Fruit fly (Drosophila melanogaster): Measurements from ENCODE around the gene Pus7.
A peak's percentile ranks its signal among the peaks of the same experiment; 100 is the strongest.

The Pus7 gene

DNA sequence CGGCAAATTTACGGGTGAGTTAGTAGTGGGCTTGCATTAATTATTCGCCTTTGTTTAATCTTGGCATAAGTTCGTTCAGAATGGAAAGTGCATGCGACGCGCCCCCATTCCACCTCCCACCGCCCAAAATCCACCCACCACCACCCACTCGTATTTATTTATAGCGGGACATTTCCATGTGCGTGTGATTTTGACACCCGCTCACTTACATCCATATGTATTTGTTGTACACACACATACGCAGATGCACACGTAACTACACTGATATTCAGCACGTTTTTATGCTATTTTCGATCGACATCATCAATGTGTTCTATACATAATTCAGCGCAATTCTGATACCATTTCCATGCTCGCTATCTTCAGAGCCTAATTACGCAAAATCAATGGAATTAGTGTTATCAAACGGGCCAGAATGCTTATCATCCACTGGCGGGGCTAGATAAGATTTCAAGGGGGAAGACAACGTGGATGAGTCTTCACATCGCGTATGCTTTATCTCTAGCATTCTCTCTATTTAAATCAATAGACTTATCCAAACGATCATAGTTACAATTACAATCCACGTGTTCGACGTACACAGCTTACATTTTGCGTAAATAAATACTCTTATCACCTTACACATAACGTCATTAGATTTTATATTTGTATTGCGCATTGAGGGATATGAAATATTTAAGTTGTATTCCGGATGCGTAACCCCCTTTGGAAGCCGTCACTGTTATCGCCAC is 16.1 kb downstream of the Pus7 start (continued):
- TF ChIP-seq Atf-2 (GFP tag; optimal IDR thresholded peaks at IDR 0.05) (peak; percentile 5), slp2 (GFP tag; optimal IDR thresholded peaks at IDR 0.05) (no peak), zfh1 (GFP tag; IDR thresholded peaks at IDR 0.05) (no peak), Bteb2 (GFP tag; optimal IDR thresholded peaks at IDR 0.05) (no peak), Doc2 (GFP tag; IDR thresholded peaks at IDR 0.05) (no peak), CG31441 (GFP tag; IDR thresholded peaks at IDR 0.05) (0 out of 2 replicates have a peak, but pooled peaks have one; percentile 26), fu2 (GFP tag; optimal IDR thresholded peaks at IDR 0.05) (peak; percentile 5), hb (GFP tag; IDR thresholded peaks at IDR 0.05; ENCODE audit: partially characterized antibody) (no peak), gcm (GFP tag; optimal IDR thresholded peaks at IDR 0.05) (peak; percentile 19), ara (GFP tag; IDR thresholded peaks at IDR 0.05) (0 out of 2 replicates have a peak, but pooled peaks have one; percentile 25), CG2678 (tag; optimal IDR thresholded peaks at IDR 0.05) (peak; percentile 79), al (GFP tag; IDR thresholded peaks at IDR 0.05) (peak; percentile 30; the same call in 1 of the 2 replicates), pzg (GFP tag; optimal IDR thresholded peaks at IDR 0.05) (no peak), slou (GFP tag; optimal IDR thresholded peaks at IDR 0.05) (no peak), HmgZ (tag; optimal IDR thresholded peaks at IDR 0.05) (peak; percentile 56), Rx (GFP tag; IDR thresholded peaks at IDR 0.05) (no peak), Pdp1 (GFP tag; optimal IDR thresholded peaks at IDR 0.05) (peak; percentile 41 to 92), CkIIα-i1 (GFP tag; IDR thresholded peaks at IDR 0.05) (no peak), dmrt99B (tag; optimal IDR thresholded peaks at IDR 0.05) (peak; percentile 28), en (GFP tag; optimal IDR thresholded peaks at IDR 0.05) (no peak), br (optimal IDR thresholded peaks at IDR 0.05) (no peak), CG13775 (GFP tag; optimal IDR thresholded peaks at IDR 0.05) (peak; percentile 29), gfzf (GFP tag; optimal IDR thresholded peaks at IDR 0.05) (no peak), run (tag; optimal IDR thresholded peaks at IDR 0.05) (no peak), CG10147 (GFP tag; optimal IDR thresholded peaks at IDR 0.05) (no peak), CG8290 (GFP tag; optimal IDR thresholded peaks at IDR 0.05) (no peak), CG8290 (tag; optimal IDR thresholded peaks at IDR 0.05) (peak in 1 of 2 experiments; percentile 30), Oaz (GFP tag; IDR thresholded peaks at IDR 0.05) (no peak), az2 (GFP tag; optimal IDR thresholded peaks at IDR 0.05) (peak; percentile 15), ac (GFP tag; optimal IDR thresholded peaks at IDR 0.05) (no peak), sens-2 (GFP tag; IDR thresholded peaks at IDR 0.05) (no peak), nerfin-2 (GFP tag; IDR thresholded peaks at IDR 0.05; ENCODE audit: partially characterized antibody) (no peak), emc (GFP tag; optimal IDR thresholded peaks at IDR 0.05) (no peak), CG30431 (GFP tag; optimal IDR thresholded peaks at IDR 0.05) (no peak), CG16813 (GFP tag; IDR thresholded peaks at IDR 0.05; ENCODE audit: partially characterized antibody) (no peak), Bgb (GFP tag; IDR thresholded peaks at IDR 0.05; ENCODE audit: partially characterized antibody) (no peak), CG1529 (GFP tag; optimal IDR thresholded peaks at IDR 0.05) (no peak), CG1602 (GFP tag; optimal IDR thresholded peaks at IDR 0.05) (no peak), zf30C (GFP tag; optimal IDR thresholded peaks at IDR 0.05) (no peak), CG2199 (GFP tag; IDR thresholded peaks at IDR 0.05) (0 out of 3 replicates have a peak, but pooled peaks have one; percentile 37), D19A (tag; optimal IDR thresholded peaks at IDR 0.05) (no peak), CG15269 (tag; optimal IDR thresholded peaks at IDR 0.05) (peak; percentile 38), B-H1 (GFP tag; IDR thresholded peaks at IDR 0.05) (no peak; the same call in 2 of the 3 replicates), CG11504 (tag; optimal IDR thresholded peaks at IDR 0.05) (no peak), Antp (GFP tag; optimal IDR thresholded peaks at IDR 0.05) (no peak), tx (GFP tag; optimal IDR thresholded peaks at IDR 0.05) (no peak), ranshi (GFP tag; IDR thresholded peaks at IDR 0.05) (no peak), CG4617 (GFP tag; optimal IDR thresholded peaks at IDR 0.05; ENCODE audit: borderline replicate concordance) (no peak), NFAT (GFP tag; IDR thresholded peaks at IDR 0.05) (no peak), Neu2 (GFP tag; optimal IDR thresholded peaks at IDR 0.05; ENCODE audit: borderline replicate concordance) (no peak), klu (GFP tag; IDR thresholded peaks at IDR 0.05) (no peak)

Measured in whole organism, embryonic.